Worm (Caenorhabditis elegans) whole organism, L1 larva: ENCODE data around the gene F21D12.2.

Experiments
- aly-2 ChIP-seq: fragments of 150-350 bp; optimal IDR thresholded peaks from 2 replicates; lab custom pipeline; 2014; ENCODE audit warnings: missing biosample characterization, missing genetic modification characterization
- ama-1 ChIP-seq: fragments of 150-350 bp; optimal IDR thresholded peaks from 2 replicates; lab custom pipeline; 2014
- ceh-82 ChIP-seq, 3 experiments: fragments of 150-350 bp in 1 of 3; sonication (generic microtip) in 2 of 3; optimal IDR thresholded peaks; 2 replicates each; lab custom pipeline; 2014 to 2017; ENCODE audit warnings: missing biosample characterization in 3 of 3, missing genetic modification characterization in 3 of 3
- egl-27 ChIP-seq, 2 experiments: fragments of 150-350 bp in 1 of 2; sonication (generic microtip); optimal IDR thresholded peaks; 3 replicates each; lab custom pipeline; 2017 to 2018; ENCODE audit warnings: missing biosample characterization in 2 of 2, missing genetic modification characterization in 2 of 2, missing genetic modification reagents in 2 of 2
- hpl-2 ChIP-seq: fragments of 150-350 bp; optimal IDR thresholded peaks from 2 replicates; lab custom pipeline; 2014; ENCODE audit warnings: missing biosample characterization, missing genetic modification reagents, missing genetic modification characterization
- lin-13 ChIP-seq: fragments of 150-350 bp; optimal IDR thresholded peaks from 2 replicates; lab custom pipeline; 2014; ENCODE audit warnings: missing biosample characterization, missing genetic modification reagents, missing genetic modification characterization
- lir-3 ChIP-seq: sonication (generic microtip); optimal IDR thresholded peaks from 2 replicates; lab custom pipeline; 2016; ENCODE audit warnings: mild to moderate bottlenecking, missing genetic modification characterization, moderate library complexity, missing compliant biosample characterization; ENCODE audit not compliant: poor library complexity
- mef-2 ChIP-seq: fragments of 150-350 bp; optimal IDR thresholded peaks from 2 replicates; lab custom pipeline; 2014; ENCODE audit warnings: missing biosample characterization, missing genetic modification characterization
- nhr-12 ChIP-seq: sonication (generic microtip); optimal IDR thresholded peaks from 2 replicates; lab custom pipeline; 2017; ENCODE audit warnings: missing biosample characterization, missing genetic modification characterization
- nhr-28 ChIP-seq: fragments of 150-350 bp; optimal IDR thresholded peaks from 2 replicates; lab custom pipeline; 2014; ENCODE audit warnings: missing biosample characterization, missing genetic modification characterization
- rnt-1 ChIP-seq: sonication (generic microtip); optimal IDR thresholded peaks from 2 replicates; lab custom pipeline; 2016; ENCODE audit warnings: mild to moderate bottlenecking, missing genetic modification characterization, moderate library complexity, missing compliant biosample characterization
- sox-4 ChIP-seq: sonication (generic microtip); optimal IDR thresholded peaks from 2 replicates; lab custom pipeline; 2016; ENCODE audit warnings: missing genetic modification characterization, missing compliant biosample characterization
- unc-62 ChIP-seq: fragments of 150-350 bp; optimal IDR thresholded peaks from 2 replicates; lab custom pipeline; 2014; ENCODE audit warnings: missing biosample characterization, missing genetic modification reagents, missing genetic modification characterization
- zag-1 ChIP-seq: fragments of 150-350 bp; optimal IDR thresholded peaks from 2 replicates; lab custom pipeline; 2014; ENCODE audit warnings: missing biosample characterization, missing genetic modification characterization

DNA sequence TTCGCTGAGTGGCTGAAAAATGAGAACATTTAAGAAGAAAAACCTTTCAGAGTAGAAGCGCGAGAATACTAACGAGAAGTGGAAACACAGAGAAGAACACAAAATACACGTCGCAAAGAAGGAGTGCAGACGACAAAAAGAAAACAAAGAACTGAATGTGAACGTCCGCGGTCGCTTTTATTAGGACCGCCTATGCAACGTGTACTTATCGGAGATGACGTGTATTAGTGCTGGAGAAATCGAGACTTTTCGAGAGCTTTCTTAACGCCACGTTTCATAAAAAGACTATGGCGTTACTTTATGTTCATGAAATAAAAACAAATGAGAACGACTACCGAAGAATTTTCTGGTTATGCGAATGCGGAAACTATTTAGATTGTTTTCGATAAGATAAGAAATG is 34.9 kb downstream of the F21D12.2 start, which contains the start of gene hsp-4:
- TF ChIP-seq ama-1 (lab: Kevin White, UChicago) (no peak), egl-27 (tag; optimal IDR thresholded peaks at IDR 0.05; lab: Kevin White, UChicago) (no peak), ceh-82 (tag; optimal IDR thresholded peaks at IDR 0.05; lab: Kevin White, UChicago) (no peak), unc-62 (GFP tag; lab: Kevin White, UChicago) (no peak), mef-2 (tag; lab: Kevin White, UChicago) (no peak), rnt-1 (tag; lab: Kevin White, UChicago) (no peak), nhr-12 (tag; lab: Kevin White, UChicago) (no peak), nhr-28 (tag; lab: Kevin White, UChicago) (no peak), sox-4 (no peak), lin-13 (GFP tag; lab: Kevin White, UChicago) (no peak), hpl-2 (no peak), aly-2 (no peak), zag-1 (no peak), lir-3 (tag; lab: Kevin White, UChicago) (no peak)
